Worm (Caenorhabditis elegans): ENCODE measurements around the gene hrg-3.

The hrg-3 gene

ce11 chrV:9724021-9724671 lies 32.1 kb upstream of the hrg-3 start, which contains the start of gene slcr-46.3:
Gene slcr-46.3 (minus strand): TSS chrV:9724106.
- TF ChIP-seq tra-4 (tag; optimal IDR thresholded peaks at IDR 0.05) (no peak), sea-1 (GFP tag; conservative IDR thresholded peaks at IDR 0.05) (no peak), hmbx-1 (tag; optimal IDR thresholded peaks at IDR 0.05) (no peak)

- no peak for TF ChIP-seq ceh-36 (tag; optimal IDR thresholded peaks at IDR 0.05)
- TF ChIP-seq scrt-1 (GFP tag; IDR thresholded peaks at IDR 0.05): no peak
- no peak for TF ChIP-seq B0310.2 (tag; optimal IDR thresholded peaks at IDR 0.05)
- no peak for TF ChIP-seq ama-1 (optimal IDR thresholded peaks at IDR 0.05)
- no peak for TF ChIP-seq tbx-37 (GFP tag; conservative IDR thresholded peaks at IDR 0.05)
- TF ChIP-seq aly-1 (tag; optimal IDR thresholded peaks at IDR 0.05): no peak
- TF ChIP-seq ceh-13 (GFP tag; optimal IDR thresholded peaks at IDR 0.05): no peak
- no peak for TF ChIP-seq flt-1 (GFP tag; IDR thresholded peaks at IDR 0.05)
- TF ChIP-seq F13C5.2 (tag; optimal IDR thresholded peaks at IDR 0.05): no peak
- TF ChIP-seq hmbx-1 (tag; optimal IDR thresholded peaks at IDR 0.05): no peak
- no peak for TF ChIP-seq hmg-4 (GFP tag; optimal IDR thresholded peaks at IDR 0.05)
- no peak for TF ChIP-seq tra-4 (tag; optimal IDR thresholded peaks at IDR 0.05)
- TF ChIP-seq sea-1 (GFP tag; conservative IDR thresholded peaks at IDR 0.05): no peak
- no peak for TF ChIP-seq ets-7 (tag; optimal IDR thresholded peaks at IDR 0.05)
- TF ChIP-seq tbx-11 (GFP tag; IDR thresholded peaks at IDR 0.05): no peak
- TF ChIP-seq pes-1 (GFP tag; IDR thresholded peaks at IDR 0.05): no peak
- no peak for TF ChIP-seq hnd-1 (tag; optimal IDR thresholded peaks at IDR 0.05)
These were observed 30.5 kb upstream of the hrg-3 start for ce11 chrV:9725719-9726118.

ce11 chrV:9729462-9730162 lies 26.7 kb upstream of the hrg-3 start, which contains the start of the genes aagr-3 and drap-1:
Gene aagr-3 (minus strand): TSS chrV:9729512.
Gene drap-1 (plus strand): TSS chrV:9730106.
- TF ChIP-seq B0310.2 (tag; optimal IDR thresholded peaks at IDR 0.05) (no peak), hnd-1 (tag; optimal IDR thresholded peaks at IDR 0.05) (no peak), tbx-11 (GFP tag; IDR thresholded peaks at IDR 0.05) (no peak), scrt-1 (GFP tag; IDR thresholded peaks at IDR 0.05) (no peak), ama-1 (optimal IDR thresholded peaks at IDR 0.05) (no peak), F13C5.2 (tag; optimal IDR thresholded peaks at IDR 0.05) (no peak), flt-1 (GFP tag; IDR thresholded peaks at IDR 0.05) (no peak), hmg-4 (GFP tag; optimal IDR thresholded peaks at IDR 0.05) (no peak), aly-1 (tag; optimal IDR thresholded peaks at IDR 0.05) (no peak), ets-7 (tag; optimal IDR thresholded peaks at IDR 0.05) (no peak), tbx-37 (GFP tag; conservative IDR thresholded peaks at IDR 0.05) (no peak), pes-1 (GFP tag; IDR thresholded peaks at IDR 0.05) (no peak), ceh-13 (GFP tag; optimal IDR thresholded peaks at IDR 0.05) (no peak), ceh-36 (tag; optimal IDR thresholded peaks at IDR 0.05) (no peak)

ce11 chrV:9730743-9731706 lies 25.2 kb upstream of the hrg-3 start:
- TF ChIP-seq B0310.2 (tag; optimal IDR thresholded peaks at IDR 0.05): peak; percentile 70
- peak; percentile 81 for TF ChIP-seq ama-1 (optimal IDR thresholded peaks at IDR 0.05)
- TF ChIP-seq ets-7 (tag; optimal IDR thresholded peaks at IDR 0.05): peak; percentile 16
- TF ChIP-seq hmbx-1 (tag; optimal IDR thresholded peaks at IDR 0.05): no peak
- no peak for TF ChIP-seq aly-1 (tag; optimal IDR thresholded peaks at IDR 0.05)
- TF ChIP-seq hmg-4 (GFP tag; optimal IDR thresholded peaks at IDR 0.05): peak; percentile 87
- TF ChIP-seq hnd-1 (tag; optimal IDR thresholded peaks at IDR 0.05): no peak
- peak; percentile 42; the same call in 1 of the 2 replicates for TF ChIP-seq flt-1 (GFP tag; IDR thresholded peaks at IDR 0.05)
- TF ChIP-seq sea-1 (GFP tag; conservative IDR thresholded peaks at IDR 0.05): peak; percentile 49; the same call in 1 of the 2 replicates
- TF ChIP-seq F13C5.2 (tag; optimal IDR thresholded peaks at IDR 0.05): peak; percentile 46
- TF ChIP-seq tbx-37 (GFP tag; conservative IDR thresholded peaks at IDR 0.05): 0 out of 2 replicates have a peak, but pooled peaks have one; percentile 13

ce11 chrV:9731852-9732251 lies 24.4 kb upstream of the hrg-3 start:
- TF ChIP-seq tra-4 (tag; optimal IDR thresholded peaks at IDR 0.05): no peak
- no peak for TF ChIP-seq aly-1 (tag; optimal IDR thresholded peaks at IDR 0.05)
- no peak for TF ChIP-seq tbx-11 (GFP tag; IDR thresholded peaks at IDR 0.05)

ce11 chrV:9733920-9734454 lies 22.3 kb upstream of the hrg-3 start, which contains the start of gene cal-7:
Gene cal-7 (plus strand): TSS chrV:9734103.
- TF ChIP-seq tbx-37 (GFP tag; conservative IDR thresholded peaks at IDR 0.05) (no peak), hmg-4 (GFP tag; optimal IDR thresholded peaks at IDR 0.05) (no peak), F13C5.2 (tag; optimal IDR thresholded peaks at IDR 0.05) (no peak), ama-1 (optimal IDR thresholded peaks at IDR 0.05) (no peak), tbx-11 (GFP tag; IDR thresholded peaks at IDR 0.05) (no peak), B0310.2 (tag; optimal IDR thresholded peaks at IDR 0.05) (no peak), pes-1 (GFP tag; IDR thresholded peaks at IDR 0.05) (no peak), flt-1 (GFP tag; IDR thresholded peaks at IDR 0.05) (no peak), scrt-1 (GFP tag; IDR thresholded peaks at IDR 0.05) (no peak), sea-1 (GFP tag; conservative IDR thresholded peaks at IDR 0.05) (no peak)

Data from whole organism, early embryonic.